Fruit fly (Drosophila melanogaster) whole organism, embryonic: Measurements from ENCODE around the gene CG4586.

ENCODE experiments used
- Awh ChIP-seq: fragments of 200-800 bp; sonication (Bioruptor generic); IDR thresholded peaks from 2 replicates; pipeline ENCODE4, ENCODE4 v1.3.6; 2022; ENCODE audit warnings: missing biosample characterization, missing genetic modification characterization
- B-H1 ChIP-seq: fragments of 200-800 bp; sonication (Bioruptor generic); IDR thresholded peaks from 3 replicates; pipeline ENCODE4 v1.3.6; 2022; ENCODE audit warnings: missing biosample characterization, missing genetic modification characterization
- CG10462 ChIP-seq: fragments of 200-800 bp; sonication (Bioruptor generic); optimal IDR thresholded peaks from 2 replicates; lab custom pipeline; 2016; ENCODE audit warnings: missing biosample characterization, missing genetic modification characterization
- CG12236 ChIP-seq: fragments of 200-800 bp; sonication (Bioruptor generic); optimal IDR thresholded peaks from 2 replicates; lab custom pipeline; 2016; ENCODE audit warnings: missing biosample characterization, missing genetic modification characterization
- CG13123 ChIP-seq: fragments of 200-800 bp; sonication (Bioruptor generic); optimal IDR thresholded peaks from 2 replicates; lab custom pipeline; 2016; ENCODE audit warnings: missing biosample characterization, missing genetic modification characterization
- CG16813 ChIP-seq: fragments of 200-800 bp; sonication (Bioruptor generic); IDR thresholded peaks from 3 replicates; pipeline ENCODE4 v1.3.6; 2022; ENCODE audit warnings: missing biosample characterization, missing genetic modification characterization; ENCODE audit not compliant: partially characterized antibody
- CG17328 ChIP-seq: fragments of 200-800 bp; sonication (Bioruptor generic); IDR thresholded peaks from 2 replicates; pipeline ENCODE4 v1.3.6; 2022; ENCODE audit warnings: missing biosample characterization, missing genetic modification characterization
- CG2678 ChIP-seq: fragments of 200-800 bp; sonication (Bioruptor generic); optimal IDR thresholded peaks from 3 replicates; lab custom pipeline; 2019; ENCODE audit warnings: missing biosample characterization, mild to moderate bottlenecking, missing genetic modification characterization, moderate library complexity
- CG31224 ChIP-seq: fragments of 200-800 bp; sonication (Bioruptor generic); IDR thresholded peaks from 2 replicates; pipeline ENCODE4 v1.3.6; 2022; ENCODE audit warnings: missing biosample characterization, missing genetic modification characterization
- CG32767 ChIP-seq: fragments of 200-800 bp; sonication (Bioruptor generic); IDR thresholded peaks from 2 replicates; pipeline ENCODE4 v1.3.6; 2022; ENCODE audit warnings: missing biosample characterization, missing genetic modification characterization
- CG32772 ChIP-seq: fragments of 200-800 bp; sonication (Bioruptor generic); IDR thresholded peaks from 2 replicates; pipeline ENCODE4 v1.3.6; 2022; ENCODE audit warnings: missing biosample characterization, missing genetic modification characterization
- CG33213 ChIP-seq: fragments of 200-800 bp; sonication (Bioruptor generic); optimal IDR thresholded peaks from 3 replicates; lab custom pipeline; 2016; ENCODE audit warnings: missing biosample characterization, missing genetic modification characterization
- CG6254 ChIP-seq: fragments of 200-800 bp; sonication (Bioruptor generic); optimal IDR thresholded peaks from 3 replicates; lab custom pipeline; 2017; ENCODE audit warnings: mild to moderate bottlenecking, missing biosample characterization, missing genetic modification reagents, missing genetic modification characterization
- CG6854 ChIP-seq: fragments of 200-800 bp; sonication (Bioruptor generic); optimal IDR thresholded peaks from 3 replicates; lab custom pipeline; 2017; ENCODE audit warnings: missing biosample characterization, mild to moderate bottlenecking, missing genetic modification characterization
- CG7745 ChIP-seq: fragments of 200-800 bp; sonication (Bioruptor generic); optimal IDR thresholded peaks from 2 replicates; lab custom pipeline; 2018; ENCODE audit warnings: missing biosample characterization, mild to moderate bottlenecking, missing genetic modification characterization, moderate library complexity
- CG8281 ChIP-seq: fragments of 200-800 bp; sonication (Bioruptor generic); optimal IDR thresholded peaks from 2 replicates; lab custom pipeline; 2018; ENCODE audit warnings: missing biosample characterization, mild to moderate bottlenecking, missing genetic modification characterization, moderate library complexity
- CG8290 ChIP-seq, 3 experiments: fragments of 200-800 bp; sonication (Bioruptor generic); optimal IDR thresholded peaks; 2 replicates each; lab custom pipeline; 2016 to 2019; ENCODE audit warnings: missing biosample characterization in 3 of 3, missing genetic modification characterization in 3 of 3, mild to moderate bottlenecking in 2 of 3, moderate library complexity in 1 of 3
- CrebB ChIP-seq: fragments of 200-800 bp; sonication (Bioruptor generic); optimal IDR thresholded peaks from 3 replicates; lab custom pipeline; 2018; ENCODE audit warnings: missing biosample characterization, mild to moderate bottlenecking, missing genetic modification characterization
- Deaf1 ChIP-seq: fragments of 200-800 bp; optimal IDR thresholded peaks from 3 replicates; lab custom pipeline; 2019; ENCODE audit warnings: missing biosample characterization, mild to moderate bottlenecking, missing genetic modification characterization, moderate library complexity
- Doc2 ChIP-seq: fragments of 200-800 bp; sonication (Bioruptor generic); IDR thresholded peaks from 2 replicates; pipeline ENCODE4 v1.3.6; 2022; ENCODE audit warnings: missing biosample characterization, missing genetic modification characterization
- Doc3 ChIP-seq: fragments of 200-800 bp; sonication (Bioruptor generic); IDR thresholded peaks from 3 replicates; pipeline ENCODE4 v1.3.6; 2022; ENCODE audit warnings: missing biosample characterization, missing genetic modification characterization; ENCODE audit not compliant: partially characterized antibody
- Dref ChIP-seq: fragments of 200-800 bp; sonication (Bioruptor generic); IDR thresholded peaks from 2 replicates; pipeline ENCODE4 v1.3.6; 2022; ENCODE audit warnings: missing biosample characterization, missing genetic modification characterization
- Drgx ChIP-seq: fragments of 200-800 bp; sonication (Bioruptor generic); IDR thresholded peaks from 2 replicates; pipeline ENCODE4 v1.3.6; 2022; ENCODE audit warnings: missing biosample characterization, missing genetic modification characterization
- ERR ChIP-seq: fragments of 200-800 bp; sonication (Bioruptor generic); optimal IDR thresholded peaks from 2 replicates; lab custom pipeline; 2016; ENCODE audit warnings: missing biosample characterization, missing genetic modification characterization
- Fer1 ChIP-seq: fragments of 200-800 bp; sonication (Bioruptor generic); optimal IDR thresholded peaks from 2 replicates; lab custom pipeline; 2017; ENCODE audit warnings: missing biosample characterization, mild to moderate bottlenecking, missing genetic modification characterization
- Fer2 ChIP-seq: fragments of 200-800 bp; sonication (Bioruptor generic); optimal IDR thresholded peaks from 2 replicates; lab custom pipeline; 2018; ENCODE audit warnings: missing biosample characterization, mild to moderate bottlenecking, missing genetic modification characterization, moderate library complexity
- Gsc ChIP-seq: fragments of 200-800 bp; sonication (Bioruptor generic); IDR thresholded peaks from 2 replicates; pipeline ENCODE4 v1.3.6; 2022; ENCODE audit warnings: missing biosample characterization, missing genetic modification characterization
- Max ChIP-seq: fragments of 200-800 bp; sonication (Bioruptor generic); optimal IDR thresholded peaks from 2 replicates; lab custom pipeline; 2016; ENCODE audit warnings: missing biosample characterization, mild to moderate bottlenecking, missing genetic modification characterization
- Mes4 ChIP-seq: fragments of 200-800 bp; sonication (Bioruptor generic); optimal IDR thresholded peaks from 2 replicates; lab custom pipeline; 2016; ENCODE audit warnings: missing biosample characterization, missing genetic modification characterization
- Optix ChIP-seq: fragments of 200-800 bp; sonication (Bioruptor generic); IDR thresholded peaks from 3 replicates; pipeline ENCODE4 v1.3.6; 2022; ENCODE audit warnings: missing biosample characterization, missing genetic modification characterization
- ac ChIP-seq: fragments of 200-800 bp; sonication (Bioruptor generic); optimal IDR thresholded peaks from 3 replicates; lab custom pipeline; 2017; ENCODE audit warnings: missing biosample characterization, mild to moderate bottlenecking, missing genetic modification characterization
- ato ChIP-seq: fragments of 200-800 bp; sonication (Bioruptor generic); IDR thresholded peaks from 2 replicates; pipeline ENCODE4 v1.3.6; 2022; ENCODE audit warnings: missing biosample characterization, missing genetic modification characterization; ENCODE audit not compliant: partially characterized antibody
- bigmax ChIP-seq: fragments of 200-800 bp; sonication (Bioruptor generic); optimal IDR thresholded peaks from 2 replicates; lab custom pipeline; 2018; ENCODE audit warnings: missing biosample characterization, mild to moderate bottlenecking, missing genetic modification characterization
- danr ChIP-seq: fragments of 200-800 bp; sonication (Bioruptor generic); IDR thresholded peaks from 2 replicates; pipeline ENCODE4 v1.3.6; 2022; ENCODE audit warnings: missing biosample characterization, missing genetic modification characterization
- disco-r ChIP-seq: fragments of 200-800 bp; sonication (Bioruptor generic); optimal IDR thresholded peaks from 2 replicates; lab custom pipeline; 2016; ENCODE audit warnings: missing biosample characterization, missing genetic modification characterization
- dm ChIP-seq: fragments of 200-800 bp; sonication (Bioruptor generic); optimal IDR thresholded peaks from 3 replicates; lab custom pipeline; 2016; ENCODE audit warnings: missing biosample characterization, missing genetic modification characterization
- ewg ChIP-seq: fragments of 200-800 bp; sonication (Bioruptor generic); optimal IDR thresholded peaks from 3 replicates; lab custom pipeline; 2017; ENCODE audit warnings: mild to moderate bottlenecking, missing biosample characterization, missing genetic modification reagents, missing genetic modification characterization
- gcm ChIP-seq: fragments of 200-800 bp; sonication (Bioruptor generic); optimal IDR thresholded peaks from 2 replicates; lab custom pipeline; 2019; ENCODE audit warnings: missing biosample characterization, mild to moderate bottlenecking, missing genetic modification characterization, moderate library complexity
- grau ChIP-seq: fragments of 200-800 bp; optimal IDR thresholded peaks from 3 replicates; lab custom pipeline; 2019; ENCODE audit warnings: missing biosample characterization, mild to moderate bottlenecking, missing genetic modification characterization, moderate library complexity
- ind ChIP-seq: fragments of 200-800 bp; sonication (Bioruptor generic); optimal IDR thresholded peaks from 3 replicates; lab custom pipeline; 2016; ENCODE audit warnings: missing biosample characterization, missing genetic modification characterization
- nmo ChIP-seq: fragments of 200-800 bp; sonication (Bioruptor generic); optimal IDR thresholded peaks from 2 replicates; lab custom pipeline; 2018; ENCODE audit warnings: missing biosample characterization, mild to moderate bottlenecking, missing genetic modification characterization, moderate library complexity
- pita ChIP-seq: fragments of 200-800 bp; sonication (Bioruptor generic); optimal IDR thresholded peaks from 2 replicates; lab custom pipeline; 2017; ENCODE audit warnings: missing biosample characterization, mild to moderate bottlenecking, missing genetic modification characterization
- pum ChIP-seq: fragments of 200-800 bp; sonication (Bioruptor generic); optimal IDR thresholded peaks from 2 replicates; lab custom pipeline; 2016; ENCODE audit warnings: missing biosample characterization, missing genetic modification characterization
- pzg ChIP-seq: fragments of 200-800 bp; sonication (Bioruptor generic); optimal IDR thresholded peaks from 3 replicates; lab custom pipeline; 2018; ENCODE audit warnings: missing biosample characterization, mild to moderate bottlenecking, missing genetic modification characterization, moderate library complexity
- slbo ChIP-seq: fragments of 200-800 bp; sonication (Bioruptor generic); IDR thresholded peaks from 2 replicates; pipeline ENCODE4 v1.3.6; 2022; ENCODE audit warnings: missing biosample characterization, missing genetic modification characterization
- ssp ChIP-seq: fragments of 200-800 bp; sonication (Bioruptor generic); IDR thresholded peaks from 2 replicates; pipeline ENCODE4 v1.3.6; 2022; ENCODE audit warnings: missing biosample characterization, missing genetic modification characterization
- tna ChIP-seq: fragments of 200-800 bp; sonication (Bioruptor generic); IDR thresholded peaks from 2 replicates; pipeline ENCODE4 v1.3.6; 2022; ENCODE audit warnings: missing biosample characterization, missing genetic modification characterization; ENCODE audit not compliant: partially characterized antibody
- tx ChIP-seq: fragments of 200-800 bp; sonication (Bioruptor generic); optimal IDR thresholded peaks from 2 replicates; lab custom pipeline; 2016; ENCODE audit warnings: missing biosample characterization, missing genetic modification characterization
- vnd ChIP-seq: fragments of 200-800 bp; sonication (Bioruptor generic); IDR thresholded peaks from 3 replicates; pipeline ENCODE4 v1.3.6; 2022; ENCODE audit warnings: missing biosample characterization, missing genetic modification characterization; ENCODE audit not compliant: partially characterized antibody

Gene CG4586

dm6 chrX:7011063-7011743 lies 41.5 kb downstream of the CG4586 start, which contains the start of the genes cm, sloth1 and sloth2 (continued):
- TF ChIP-seq Max (peak; percentile 76), CG8281 (peak; percentile 51), Deaf1 (peak; percentile 47), slbo (GFP tag; lab: Robert Waterston, UW) (peak; percentile 95), CG6254 (GFP tag; lab: Kevin White, UChicago) (peak; percentile 47), ac (GFP tag; lab: Kevin White, UChicago) (no peak), CG32767 (peak; percentile 70), Awh (GFP tag; lab: Robert Waterston, UW) (peak; percentile 80), CG32772 (GFP tag; lab: Robert Waterston, UW) (peak; percentile 90), disco-r (GFP tag; lab: Kevin White, UChicago) (peak; percentile 58), Drgx (GFP tag; lab: Robert Waterston, UW) (peak; percentile 79), CG2678 (tag; lab: Kevin White, UChicago) (peak; percentile 85), CG16813 (GFP tag; lab: Robert Waterston, UW) (peak; percentile 88), dm (GFP tag; lab: Kevin White, UChicago) (peak; percentile 78), Dref (GFP tag; lab: Robert Waterston, UW) (peak; percentile 24; the same call in 1 of the 2 replicates), pum (GFP tag; lab: Kevin White, UChicago) (peak; percentile 82), pzg (peak; percentile 53), CG13123 (GFP tag; lab: Kevin White, UChicago) (peak; percentile 75), pita (GFP tag; lab: Kevin White, UChicago) (no peak), ssp (peak; percentile 71), CG10462 (GFP tag; lab: Kevin White, UChicago) (peak; percentile 76), CG7745 (tag; lab: Kevin White, UChicago) (no peak), Optix (GFP tag; lab: Robert Waterston, UW) (peak; percentile 84), Gsc (GFP tag; lab: Robert Waterston, UW) (0 out of 2 replicates have a peak, but pooled peaks have one; percentile 9), vnd (peak; percentile 77), tx (GFP tag; lab: Kevin White, UChicago) (peak; percentile 89), ind (GFP tag; lab: Kevin White, UChicago) (peak; percentile 85), nmo (GFP tag; lab: Kevin White, UChicago) (peak; percentile 92), CrebB (tag; lab: Kevin White, UChicago) (peak; percentile 80), Fer1 (peak; percentile 78), Doc3 (peak; percentile 91), ato (GFP tag; lab: Robert Waterston, UW) (no peak), grau (tag; lab: Kevin White, UChicago) (peak; percentile 86), B-H1 (GFP tag; lab: Robert Waterston, UW) (peak; percentile 70), Mes4 (peak; percentile 80), CG6854 (GFP tag; lab: Kevin White, UChicago) (peak; percentile 14), CG17328 (peak; percentile 87), CG12236 (GFP tag; lab: Kevin White, UChicago) (peak; percentile 71), danr (GFP tag; lab: Robert Waterston, UW) (peak; percentile 62), CG33213 (peak; percentile 83), Doc2 (GFP tag; lab: Robert Waterston, UW) (peak; percentile 16; the same call in 1 of the 2 replicates), Fer2 (peak; percentile 75), CG31224 (GFP tag; lab: Robert Waterston, UW) (peak; percentile 72), bigmax (GFP tag; lab: Kevin White, UChicago) (no peak), gcm (GFP tag; lab: Kevin White, UChicago) (peak; percentile 78), CG8290 (GFP tag; optimal IDR thresholded peaks at IDR 0.05; lab: Kevin White, UChicago) (peak; percentile 85), CG8290 (tag; optimal IDR thresholded peaks at IDR 0.05; lab: Kevin White, UChicago) (peak; percentile 55 to 93), ERR (GFP tag; lab: Kevin White, UChicago) (peak; percentile 64), tna (GFP tag; lab: Robert Waterston, UW) (peak; percentile 35; the same call in 1 of the 2 replicates), ewg (GFP tag; lab: Kevin White, UChicago) (peak; percentile 64)
